Worm (Caenorhabditis elegans) whole organism, L4 larva: ENCODE data around the gene T16A9.5.

Experiments used
- ZK546.5 ChIP-seq, 2 experiments: sonication (generic microtip); optimal IDR thresholded peaks; 2 replicates each; lab custom pipeline; 2017; ENCODE audit warnings: missing biosample characterization in 2 of 2, missing genetic modification characterization in 2 of 2
- lin-15B ChIP-seq: fragments of 150-350 bp; sonication (generic microtip); optimal IDR thresholded peaks from 3 replicates; lab custom pipeline; 2014; ENCODE audit warnings: missing biosample characterization, missing genetic modification characterization
- lsy-2 ChIP-seq, 2 experiments: fragments of 150-350 bp in 1 of 2; sonication (generic microtip) in 1 of 2; optimal IDR thresholded peaks; 2 replicates each; lab custom pipeline; 2014 to 2017; ENCODE audit warnings: missing biosample characterization in 2 of 2, missing genetic modification characterization in 2 of 2
- nhr-10 ChIP-seq: fragments of 150-350 bp; optimal IDR thresholded peaks from 2 replicates; lab custom pipeline; 2014; ENCODE audit warnings: missing biosample characterization, missing genetic modification characterization
- spr-1 ChIP-seq: sonication (generic microtip); optimal IDR thresholded peaks from 2 replicates; lab custom pipeline; 2016; ENCODE audit warnings: mild to moderate bottlenecking, missing genetic modification characterization, missing compliant biosample characterization

DNA sequence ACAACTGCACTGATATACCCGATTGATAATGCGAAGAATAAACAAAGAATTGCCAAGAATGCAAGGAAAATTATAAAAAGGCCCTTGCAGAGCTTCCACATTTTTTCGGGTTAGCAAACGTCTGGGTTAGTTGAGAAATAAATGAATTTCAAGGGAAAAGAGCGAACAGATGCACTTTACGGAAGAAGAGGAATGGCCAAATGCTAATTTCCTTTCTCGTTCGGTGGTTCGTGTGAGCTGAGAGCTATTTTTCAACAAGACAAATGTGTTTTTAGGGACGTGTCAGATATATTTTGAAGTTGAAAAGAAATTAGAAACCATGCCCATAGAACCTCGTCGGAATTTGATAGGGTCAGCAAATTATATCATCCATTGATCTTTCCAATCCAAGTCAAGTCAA, 45.8 kb upstream of the T16A9.5 start, which contains the start of gene F40G12.2:
- TF ChIP-seq spr-1 (tag; lab: Kevin White, UChicago): no peak
- TF ChIP-seq lin-15B (tag; lab: Kevin White, UChicago): no peak
- TF ChIP-seq lsy-2 (tag; optimal IDR thresholded peaks at IDR 0.05; lab: Kevin White, UChicago): no peak
- no peak for TF ChIP-seq nhr-10 (tag; lab: Kevin White, UChicago)
- no peak for TF ChIP-seq ZK546.5 (tag; optimal IDR thresholded peaks at IDR 0.05; lab: Kevin White, UChicago)
